Worm (Caenorhabditis elegans) whole organism, young adult: ENCODE measurements around the gene srx-93.

ENCODE experiments used
- B0019.2 ChIP-seq: fragments of 200-800 bp; sonication (Bioruptor generic); conservative IDR thresholded peaks from 2 replicates; pipeline ENCODE4 v1.3.6; 2022; ENCODE audit warnings: missing genetic modification reagents, missing genetic modification characterization, missing compliant biosample characterization
- B0261.1 ChIP-seq: sonication (generic microtip); optimal IDR thresholded peaks from 2 replicates; lab custom pipeline; 2016; ENCODE audit warnings: mild to moderate bottlenecking, missing genetic modification characterization, moderate library complexity, missing compliant biosample characterization
- B0336.3 ChIP-seq: fragments of 200-800 bp; sonication (Bioruptor generic); IDR thresholded peaks from 2 replicates; pipeline ENCODE4 v1.3.6; 2022; ENCODE audit warnings: missing genetic modification characterization, missing compliant biosample characterization
- C06A6.2 ChIP-seq: fragments of 200-800 bp; sonication (Bioruptor generic); conservative IDR thresholded peaks from 2 replicates; pipeline ENCODE4 v1.3.6; 2022; ENCODE audit warnings: missing genetic modification characterization, missing compliant biosample characterization
- C17E4.6 ChIP-seq: fragments of 200-800 bp; sonication (Bioruptor generic); IDR thresholded peaks from 2 replicates; pipeline ENCODE4 v1.3.6; 2022; ENCODE audit warnings: missing genetic modification reagents, missing genetic modification characterization, missing compliant biosample characterization
- F33H1.4 ChIP-seq: fragments of 200-800 bp; sonication (Bioruptor generic); IDR thresholded peaks from 2 replicates; pipeline ENCODE4 v1.3.6; 2022; ENCODE audit warnings: missing genetic modification reagents, missing genetic modification characterization, missing compliant biosample characterization
- F52B5.7 ChIP-seq: sonication (generic microtip); optimal IDR thresholded peaks from 2 replicates; lab custom pipeline; 2016; ENCODE audit warnings: mild to moderate bottlenecking, missing genetic modification characterization, missing compliant biosample characterization
- Y53G8AR.9 ChIP-seq: fragments of 200-800 bp; sonication (Bioruptor generic); conservative IDR thresholded peaks from 2 replicates; pipeline ENCODE4 v1.3.6; 2022; ENCODE audit warnings: missing genetic modification reagents, missing genetic modification characterization, missing compliant biosample characterization
- Y67H2A.10 ChIP-seq: fragments of 200-800 bp; sonication (Bioruptor generic); conservative IDR thresholded peaks from 2 replicates; pipeline ENCODE4 v1.3.6; 2022; ENCODE audit warnings: missing genetic modification reagents, missing genetic modification characterization, missing compliant biosample characterization
- atf-7 ChIP-seq: sonication (generic microtip); optimal IDR thresholded peaks from 2 replicates; lab custom pipeline; 2017; ENCODE audit warnings: mild to moderate bottlenecking, missing genetic modification characterization, missing compliant biosample characterization
- athp-1 ChIP-seq: sonication (generic microtip); optimal IDR thresholded peaks from 2 replicates; lab custom pipeline; 2017; ENCODE audit warnings: mild to moderate bottlenecking, missing genetic modification characterization, missing compliant biosample characterization
- attf-5 ChIP-seq: fragments of 200-800 bp; sonication (Bioruptor generic); optimal IDR thresholded peaks from 2 replicates; lab custom pipeline; 2018; ENCODE audit warnings: mild to moderate bottlenecking, missing genetic modification characterization, missing compliant biosample characterization
- attf-6 ChIP-seq: fragments of 200-800 bp; sonication (Bioruptor generic); IDR thresholded peaks from 2 replicates; pipeline ENCODE4 v1.3.6; 2022; ENCODE audit warnings: missing genetic modification reagents, missing genetic modification characterization, missing compliant biosample characterization
- bed-1 ChIP-seq: fragments of 200-800 bp; sonication (Bioruptor generic); IDR thresholded peaks from 2 replicates; pipeline ENCODE4 v1.3.6; 2022; ENCODE audit warnings: missing genetic modification reagents, missing genetic modification characterization, missing compliant biosample characterization
- cebp-1 ChIP-seq, 2 experiments: fragments of 200-800 bp in 1 of 2; sonication (Bioruptor generic) in 1 of 2; sonication (generic microtip) in 1 of 2; IDR thresholded peaks in 1 of 2; optimal IDR thresholded peaks in 1 of 2; 2 replicates each; pipeline versions ENCODE4 v1.3.6 to Lab custom; 2017 to 2022; ENCODE audit warnings: missing compliant biosample characterization in 2 of 2, missing genetic modification characterization in 2 of 2, mild to moderate bottlenecking in 1 of 2, missing genetic modification reagents in 1 of 2, moderate library complexity in 1 of 2
- cebp-2 ChIP-seq: fragments of 200-800 bp; sonication (Bioruptor generic); IDR thresholded peaks from 2 replicates; pipeline ENCODE4 v1.3.6; 2022; ENCODE audit warnings: missing genetic modification characterization, missing compliant biosample characterization
- ceh-58 ChIP-seq: fragments of 200-800 bp; sonication (Bioruptor generic); IDR thresholded peaks from 2 replicates; pipeline ENCODE4 v1.3.6; 2022; ENCODE audit warnings: missing genetic modification characterization, missing compliant biosample characterization
- efl-1 ChIP-seq: fragments of 150-350 bp; optimal IDR thresholded peaks from 2 replicates; lab custom pipeline; 2014; ENCODE audit warnings: missing biosample characterization, missing genetic modification reagents, missing genetic modification characterization
- egl-18 ChIP-seq: fragments of 200-800 bp; sonication (Bioruptor generic); IDR thresholded peaks from 2 replicates; pipeline ENCODE4 v1.3.6; 2022; ENCODE audit warnings: missing genetic modification reagents, missing genetic modification characterization, missing compliant biosample characterization
- ekl-4 ChIP-seq: fragments of 200-800 bp; sonication (Bioruptor generic); IDR thresholded peaks from 2 replicates; pipeline ENCODE4 v1.3.6; 2022; ENCODE audit warnings: missing genetic modification reagents, missing genetic modification characterization, missing compliant biosample characterization
- ets-4 ChIP-seq: fragments of 200-800 bp; sonication (Bioruptor generic); optimal IDR thresholded peaks from 2 replicates; lab custom pipeline; 2018; ENCODE audit warnings: mild to moderate bottlenecking, missing genetic modification characterization, missing compliant biosample characterization
- gei-17 ChIP-seq: fragments of 200-800 bp; sonication (Bioruptor generic); optimal IDR thresholded peaks from 2 replicates; lab custom pipeline; 2018; ENCODE audit warnings: mild to moderate bottlenecking, missing genetic modification characterization, missing compliant biosample characterization
- him-1 ChIP-seq: sonication (generic microtip); optimal IDR thresholded peaks from 2 replicates; lab custom pipeline; 2016; ENCODE audit warnings: missing genotype, missing genetic modification reagents, missing genetic modification characterization, missing compliant biosample characterization
- hlh-12 ChIP-seq: sonication (generic microtip); optimal IDR thresholded peaks from 2 replicates; lab custom pipeline; 2016; ENCODE audit warnings: missing genetic modification characterization, missing compliant biosample characterization
- hmg-1.2 ChIP-seq: fragments of 200-800 bp; sonication (Bioruptor generic); IDR thresholded peaks from 2 replicates; pipeline ENCODE4 v1.3.6; 2022; ENCODE audit warnings: missing genetic modification reagents, missing genetic modification characterization, missing compliant biosample characterization
- lin-26 ChIP-seq: fragments of 200-800 bp; sonication (Bioruptor generic); IDR thresholded peaks from 2 replicates; pipeline ENCODE4 v1.3.6; 2022; ENCODE audit warnings: missing genetic modification reagents, missing genetic modification characterization, missing compliant biosample characterization
- lin-40 ChIP-seq: sonication (generic microtip); optimal IDR thresholded peaks from 2 replicates; lab custom pipeline; 2016; ENCODE audit warnings: missing genetic modification characterization, mild to moderate bottlenecking, missing compliant biosample characterization, missing genotype, missing genetic modification reagents
- lsl-1 ChIP-seq: fragments of 200-800 bp; sonication (Bioruptor generic); optimal IDR thresholded peaks from 2 replicates; lab custom pipeline; 2018; ENCODE audit warnings: mild to moderate bottlenecking, missing genetic modification characterization, moderate library complexity, missing compliant biosample characterization
- madf-10 ChIP-seq: sonication (generic microtip); optimal IDR thresholded peaks from 2 replicates; lab custom pipeline; 2016; ENCODE audit warnings: mild to moderate bottlenecking, missing genetic modification characterization, missing compliant biosample characterization
- madf-6 ChIP-seq: fragments of 200-800 bp; sonication (Bioruptor generic); IDR thresholded peaks from 2 replicates; pipeline ENCODE4 v1.3.6; 2022; ENCODE audit warnings: missing genetic modification reagents, missing genetic modification characterization, missing compliant biosample characterization
- madf-8 ChIP-seq: fragments of 200-800 bp; sonication (Bioruptor generic); conservative IDR thresholded peaks from 2 replicates; pipeline ENCODE4 v1.3.6; 2022; ENCODE audit warnings: missing genetic modification reagents, missing genetic modification characterization, missing compliant biosample characterization
- nfya-1 ChIP-seq: sonication (generic microtip); optimal IDR thresholded peaks from 2 replicates; lab custom pipeline; 2017; ENCODE audit warnings: antibody characterized with exemption, missing compliant biosample characterization, missing genetic modification characterization, borderline replicate concordance; ENCODE audit not compliant: insufficient read depth
- nfya-2 ChIP-seq: fragments of 200-800 bp; sonication (Bioruptor generic); IDR thresholded peaks from 2 replicates; pipeline ENCODE4 v1.3.6; 2022; ENCODE audit warnings: missing genetic modification reagents, missing genetic modification characterization, missing compliant biosample characterization
- nfyb-1 ChIP-seq: fragments of 200-800 bp; sonication (Bioruptor generic); IDR thresholded peaks from 2 replicates; pipeline ENCODE4 v1.3.6; 2022; ENCODE audit warnings: missing genetic modification reagents, missing genetic modification characterization, missing compliant biosample characterization
- nhr-27 ChIP-seq: fragments of 200-800 bp; sonication (Bioruptor generic); optimal IDR thresholded peaks from 2 replicates; lab custom pipeline; 2018; ENCODE audit warnings: mild to moderate bottlenecking, missing genetic modification characterization, moderate library complexity, missing compliant biosample characterization
- pbrm-1 ChIP-seq: fragments of 200-800 bp; sonication (Bioruptor generic); IDR thresholded peaks from 2 replicates; pipeline ENCODE4 v1.3.6; 2022; ENCODE audit warnings: missing genetic modification reagents, missing genetic modification characterization, missing compliant biosample characterization
- sdz-38 ChIP-seq: sonication (generic microtip); optimal IDR thresholded peaks from 2 replicates; lab custom pipeline; 2016; ENCODE audit warnings: missing genotype, missing genetic modification characterization, missing compliant biosample characterization
- snpc-4 ChIP-seq, 5 experiments: fragments of 150-350 bp in 1 of 5; sonication (generic microtip) in 4 of 5; optimal IDR thresholded peaks; 2 replicates each; lab custom pipeline; 2014 to 2018; ENCODE audit warnings: missing genetic modification characterization in 5 of 5, missing biosample characterization in 3 of 5, antibody characterized with exemption in 2 of 5, mild to moderate bottlenecking in 2 of 5, missing compliant biosample characterization in 2 of 5, missing genotype in 2 of 5, moderate library complexity in 2 of 5, missing genetic modification reagents in 1 of 5
- tbp1 ChIP-seq: fragments of 200-800 bp; sonication (Bioruptor generic); optimal IDR thresholded peaks from 2 replicates; lab custom pipeline; 2018; ENCODE audit warnings: mild to moderate bottlenecking, missing genetic modification characterization, missing compliant biosample characterization
- tbx-9 ChIP-seq: sonication (generic microtip); optimal IDR thresholded peaks from 2 replicates; lab custom pipeline; 2016; ENCODE audit warnings: borderline replicate concordance, missing genetic modification characterization, inconsistent platforms, missing compliant biosample characterization
- tlf-1 ChIP-seq: fragments of 200-800 bp; sonication (Bioruptor generic); optimal IDR thresholded peaks from 2 replicates; lab custom pipeline; 2018; ENCODE audit warnings: mild to moderate bottlenecking, missing genetic modification characterization, missing compliant biosample characterization
- unc-130 ChIP-seq: sonication (generic microtip); optimal IDR thresholded peaks from 2 replicates; lab custom pipeline; 2016; ENCODE audit warnings: missing genetic modification reagents, missing genetic modification characterization, missing compliant biosample characterization
- ztf-18 ChIP-seq: sonication (generic microtip); optimal IDR thresholded peaks from 2 replicates; lab custom pipeline; 2016; ENCODE audit warnings: missing genotype, mild to moderate bottlenecking, missing genetic modification characterization, missing compliant biosample characterization
- ztf-25 ChIP-seq: fragments of 200-800 bp; sonication (Bioruptor generic); IDR thresholded peaks from 2 replicates; pipeline ENCODE4 v1.3.6; 2022; ENCODE audit warnings: missing genetic modification reagents, missing genetic modification characterization, missing compliant biosample characterization
- ztf-26 ChIP-seq: sonication (generic microtip); optimal IDR thresholded peaks from 2 replicates; lab custom pipeline; 2017; ENCODE audit warnings: missing genetic modification characterization, missing compliant biosample characterization
- ztf-3 ChIP-seq: fragments of 200-800 bp; sonication (Bioruptor generic); optimal IDR thresholded peaks from 2 replicates; lab custom pipeline; 2018; ENCODE audit warnings: mild to moderate bottlenecking, missing genetic modification characterization, missing compliant biosample characterization

The srx-93 gene

ce11 chrV:3586014-3586689 is 34.4 kb downstream of the srx-93 start, which contains the start of the genes rpl-11.1 and T22F3.2:
TSS of gene rpl-11.1 (minus strand) at chrV:3586064.
TSS of gene T22F3.2 (plus strand) at chrV:3586639.
- TF ChIP-seq athp-1 (tag; lab: Kevin White, UChicago) = no peak
- no peak for TF ChIP-seq hlh-12 (tag; lab: Kevin White, UChicago)
- no peak for TF ChIP-seq cebp-1 (GFP tag; IDR thresholded peaks at IDR 0.05; lab: Robert Waterston, UW)
- peak; percentile 23 for TF ChIP-seq cebp-1 (tag; optimal IDR thresholded peaks at IDR 0.05; lab: Kevin White, UChicago)
- no peak for TF ChIP-seq B0261.1 (tag; lab: Kevin White, UChicago)
- no peak for TF ChIP-seq lin-26 (GFP tag; lab: Robert Waterston, UW)
- peak; percentile 91 for TF ChIP-seq hmg-1.2 (GFP tag; lab: Robert Waterston, UW)
- TF ChIP-seq ets-4 (GFP tag; lab: Kevin White, UChicago) = no peak
- TF ChIP-seq lin-40 (tag; lab: Kevin White, UChicago) = no peak
- no peak for TF ChIP-seq efl-1 (GFP tag; lab: Kevin White, UChicago)
- TF ChIP-seq ztf-3 (GFP tag; lab: Kevin White, UChicago) = no peak
- TF ChIP-seq nfyb-1 = 0 out of 2 replicates have a peak, but pooled peaks have one; percentile 17
- no peak for TF ChIP-seq gei-17 (GFP tag; lab: Kevin White, UChicago)
- no peak for TF ChIP-seq C06A6.2 (GFP tag; lab: Robert Waterston, UW)
- TF ChIP-seq ztf-25 (GFP tag; lab: Robert Waterston, UW) = no peak
- TF ChIP-seq Y67H2A.10 (GFP tag; lab: Robert Waterston, UW) = no peak
- TF ChIP-seq ekl-4 (GFP tag; lab: Robert Waterston, UW) = 0 out of 2 replicates have a peak, but pooled peaks have one; percentile 20
- no peak for TF ChIP-seq tlf-1
- no peak for TF ChIP-seq F52B5.7 (tag; lab: Kevin White, UChicago)
- peak; percentile 41 for TF ChIP-seq attf-5 (GFP tag; lab: Kevin White, UChicago)
- no peak for TF ChIP-seq B0336.3 (GFP tag; lab: Robert Waterston, UW)
- no peak for TF ChIP-seq ztf-18 (tag; lab: Kevin White, UChicago)
- TF ChIP-seq him-1 (tag; lab: Kevin White, UChicago) = no peak
- no peak for TF ChIP-seq sdz-38 (tag; lab: Kevin White, UChicago)
- TF ChIP-seq snpc-4 (GFP tag; optimal IDR thresholded peaks at IDR 0.05; lab: Kevin White, UChicago) = no peak
- TF ChIP-seq snpc-4 (tag; optimal IDR thresholded peaks at IDR 0.05; lab: Kevin White, UChicago) = no peak
- TF ChIP-seq egl-18 (GFP tag; lab: Robert Waterston, UW) = no peak
- TF ChIP-seq lsl-1 (GFP tag; lab: Kevin White, UChicago) = peak; percentile 47
- TF ChIP-seq ceh-58 (GFP tag; lab: Robert Waterston, UW) = no peak
- TF ChIP-seq F33H1.4 (GFP tag; lab: Robert Waterston, UW) = peak; percentile 19; the same call in 1 of the 2 replicates
- peak; percentile 9; the same call in 1 of the 2 replicates for TF ChIP-seq madf-6 (GFP tag; lab: Robert Waterston, UW)
- TF ChIP-seq, all 124 proteins: peak for 8

DNA sequence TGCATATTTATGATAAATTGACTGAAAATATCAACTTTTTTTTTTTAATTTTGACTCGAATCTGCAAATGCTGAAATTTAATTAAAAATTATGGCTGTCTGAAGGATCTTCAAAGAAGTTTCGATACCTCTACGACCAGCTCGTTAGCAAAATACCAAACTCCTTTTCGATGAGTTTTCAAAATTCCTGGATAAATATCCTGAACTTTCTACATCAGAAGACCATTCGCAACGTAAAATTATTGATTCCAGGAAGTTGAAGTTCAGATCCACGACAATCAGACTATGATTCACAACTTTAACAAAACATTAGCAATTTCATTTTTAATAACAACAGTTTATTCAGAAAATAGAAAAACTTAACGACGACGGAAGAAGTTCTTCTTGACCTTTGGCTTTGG is 35.5 kb downstream of the srx-93 start:
- TF ChIP-seq B0019.2 (GFP tag; lab: Robert Waterston, UW) (no peak), madf-10 (no peak), atf-7 (tag; lab: Kevin White, UChicago) (peak; percentile 38), madf-8 (GFP tag; lab: Robert Waterston, UW) (no peak; the same call in 1 of the 2 replicates), pbrm-1 (peak; percentile 51), attf-6 (0 out of 2 replicates have a peak, but pooled peaks have one; percentile 61), nfya-2 (GFP tag; lab: Robert Waterston, UW) (no peak), Y53G8AR.9 (GFP tag; lab: Robert Waterston, UW) (peak; percentile 77), cebp-2 (0 out of 2 replicates have a peak, but pooled peaks have one; percentile 52), tbp1 (peak; percentile 47), unc-130 (peak; percentile 90), ztf-26 (tag; lab: Kevin White, UChicago) (no peak), tbx-9 (tag; lab: Kevin White, UChicago) (no peak), efl-1 (GFP tag; lab: Kevin White, UChicago) (peak; percentile 52), nfya-1 (tag; lab: Kevin White, UChicago) (no peak), C17E4.6 (GFP tag; lab: Robert Waterston, UW) (peak; percentile 54; the same call in 1 of the 2 replicates), F33H1.4 (GFP tag; lab: Robert Waterston, UW) (peak; percentile 54; the same call in 1 of the 2 replicates), bed-1 (GFP tag; lab: Robert Waterston, UW) (no peak), nhr-27 (tag; lab: Kevin White, UChicago) (no peak)
